Worm (Caenorhabditis elegans) whole organism, late embryonic: Measurements from ENCODE around the gene F47B10.9.

Experiments
- C08G9.2 ChIP-seq: sonication (generic microtip); optimal IDR thresholded peaks from 2 replicates; lab custom pipeline; 2016; ENCODE audit warnings: mild to moderate bottlenecking, missing genetic modification characterization, moderate library complexity, missing compliant biosample characterization
- C38D4.7 ChIP-seq: fragments of 200-800 bp; sonication (Bioruptor generic); optimal IDR thresholded peaks from 2 replicates; lab custom pipeline; 2018; ENCODE audit warnings: mild to moderate bottlenecking, missing genetic modification characterization, moderate library complexity, missing compliant biosample characterization
- K09A11.1 ChIP-seq: sonication (generic microtip); optimal IDR thresholded peaks from 2 replicates; lab custom pipeline; 2017; ENCODE audit warnings: antibody characterized with exemption, mild to moderate bottlenecking, missing genetic modification characterization, missing compliant biosample characterization; ENCODE audit not compliant: insufficient read depth
- Y22D7AL.16 ChIP-seq: sonication (generic microtip); optimal IDR thresholded peaks from 2 replicates; lab custom pipeline; 2016; ENCODE audit warnings: missing genetic modification characterization, missing compliant biosample characterization
- ama-1 ChIP-seq: fragments of 150-350 bp; optimal IDR thresholded peaks from 2 replicates; lab custom pipeline; 2014
- ceh-2 ChIP-seq: sonication (generic microtip); optimal IDR thresholded peaks from 2 replicates; lab custom pipeline; 2016; ENCODE audit warnings: missing genotype, missing genetic modification characterization, missing compliant biosample characterization
- ceh-24 ChIP-seq: sonication (generic microtip); optimal IDR thresholded peaks from 2 replicates; lab custom pipeline; 2016; ENCODE audit warnings: mild to moderate bottlenecking, missing genetic modification characterization, missing compliant biosample characterization
- ceh-31 ChIP-seq: sonication (generic microtip); optimal IDR thresholded peaks from 2 replicates; lab custom pipeline; 2016; ENCODE audit warnings: missing genetic modification characterization, missing compliant biosample characterization
- ceh-45 ChIP-seq: fragments of 200-800 bp; sonication (Bioruptor generic); IDR thresholded peaks from 2 replicates; pipeline ENCODE4 v1.3.6; 2022; ENCODE audit warnings: missing genetic modification reagents, missing genetic modification characterization, missing compliant biosample characterization
- ceh-48 ChIP-seq: sonication (generic microtip); optimal IDR thresholded peaks from 2 replicates; lab custom pipeline; 2016; ENCODE audit warnings: missing genetic modification characterization, inconsistent platforms, missing compliant biosample characterization
- ceh-6 ChIP-seq: fragments of 200-800 bp; sonication (Bioruptor generic); optimal IDR thresholded peaks from 2 replicates; lab custom pipeline; 2018; ENCODE audit warnings: mild to moderate bottlenecking, missing genetic modification characterization, missing compliant biosample characterization
- ceh-9 ChIP-seq: sonication (generic microtip); optimal IDR thresholded peaks from 2 replicates; lab custom pipeline; 2016; ENCODE audit warnings: mild to moderate bottlenecking, missing genetic modification characterization, inconsistent platforms, missing compliant biosample characterization
- che-1 ChIP-seq: sonication (generic microtip); optimal IDR thresholded peaks from 2 replicates; lab custom pipeline; 2016; ENCODE audit warnings: mild to moderate bottlenecking, missing genetic modification characterization, missing compliant biosample characterization
- dve-1 ChIP-seq: sonication (generic microtip); optimal IDR thresholded peaks from 2 replicates; lab custom pipeline; 2017; ENCODE audit warnings: antibody characterized with exemption, mild to moderate bottlenecking, missing genetic modification characterization, missing compliant biosample characterization
- elt-4 ChIP-seq: sonication (generic microtip); optimal IDR thresholded peaks from 2 replicates; lab custom pipeline; 2016; ENCODE audit warnings: missing genetic modification characterization, missing compliant biosample characterization
- fax-1 ChIP-seq: sonication (generic microtip); optimal IDR thresholded peaks from 2 replicates; lab custom pipeline; 2016; ENCODE audit warnings: missing genotype, missing genetic modification characterization, missing compliant biosample characterization
- gmeb-2 ChIP-seq: sonication (generic microtip); optimal IDR thresholded peaks from 2 replicates; lab custom pipeline; 2016; ENCODE audit warnings: missing genetic modification characterization, inconsistent platforms, missing compliant biosample characterization
- hlh-6 ChIP-seq: sonication (generic microtip); optimal IDR thresholded peaks from 2 replicates; lab custom pipeline; 2016; ENCODE audit warnings: missing genotype, missing genetic modification characterization, missing compliant biosample characterization
- lim-6 ChIP-seq: sonication (generic microtip); optimal IDR thresholded peaks from 2 replicates; lab custom pipeline; 2016; ENCODE audit warnings: missing genetic modification characterization, missing compliant biosample characterization
- lin-11 ChIP-seq: fragments of 200-800 bp; sonication (Bioruptor generic); optimal IDR thresholded peaks from 2 replicates; lab custom pipeline; 2018; ENCODE audit warnings: mild to moderate bottlenecking, missing genetic modification characterization, missing compliant biosample characterization
- mec-3 ChIP-seq: sonication (generic microtip); optimal IDR thresholded peaks from 2 replicates; lab custom pipeline; 2016; ENCODE audit warnings: borderline replicate concordance, missing genetic modification characterization, missing compliant biosample characterization
- nfya-1 ChIP-seq: sonication (generic microtip); optimal IDR thresholded peaks from 2 replicates; lab custom pipeline; 2017; ENCODE audit warnings: missing genetic modification characterization, mild to moderate bottlenecking, missing compliant biosample characterization, antibody characterized with exemption, moderate library complexity
- pat-9 ChIP-seq: fragments of 200-800 bp; sonication (Bioruptor generic); optimal IDR thresholded peaks from 2 replicates; lab custom pipeline; 2018; ENCODE audit warnings: mild to moderate bottlenecking, missing genetic modification characterization, moderate library complexity, missing compliant biosample characterization
- pha-2 ChIP-seq: sonication (generic microtip); optimal IDR thresholded peaks from 2 replicates; lab custom pipeline; 2017; ENCODE audit warnings: mild to moderate bottlenecking, missing genetic modification characterization, missing compliant biosample characterization
- pqm-1 ChIP-seq: sonication (generic microtip); optimal IDR thresholded peaks from 2 replicates; lab custom pipeline; 2016; ENCODE audit warnings: missing genetic modification characterization, missing compliant biosample characterization
- rnt-1 ChIP-seq: sonication (generic microtip); optimal IDR thresholded peaks from 2 replicates; lab custom pipeline; 2016; ENCODE audit warnings: missing genetic modification characterization, missing compliant biosample characterization
- sox-4 ChIP-seq: sonication (generic microtip); optimal IDR thresholded peaks from 2 replicates; lab custom pipeline; 2017; ENCODE audit warnings: mild to moderate bottlenecking, missing genetic modification characterization, inconsistent platforms, missing compliant biosample characterization
- tbx-2 ChIP-seq: sonication (generic microtip); optimal IDR thresholded peaks from 2 replicates; lab custom pipeline; 2016; ENCODE audit warnings: missing genetic modification characterization, missing compliant biosample characterization
- ttx-3 ChIP-seq: sonication (generic microtip); optimal IDR thresholded peaks from 2 replicates; lab custom pipeline; 2016; ENCODE audit warnings: missing genetic modification reagents, missing genetic modification characterization, missing compliant biosample characterization
- unc-42 ChIP-seq: sonication (generic microtip); optimal IDR thresholded peaks from 2 replicates; lab custom pipeline; 2016; ENCODE audit warnings: missing genotype, missing genetic modification characterization, missing compliant biosample characterization
- unc-55 ChIP-seq: sonication (generic microtip); optimal IDR thresholded peaks from 2 replicates; lab custom pipeline; 2017; ENCODE audit warnings: missing biosample characterization, missing genetic modification reagents, missing genetic modification characterization
- unc-86 ChIP-seq: sonication (generic microtip); optimal IDR thresholded peaks from 2 replicates; lab custom pipeline; 2016; ENCODE audit warnings: missing genetic modification characterization, missing compliant biosample characterization
- zip-5 ChIP-seq: sonication (generic microtip); optimal IDR thresholded peaks from 2 replicates; lab custom pipeline; 2016; ENCODE audit warnings: missing genetic modification characterization, missing compliant biosample characterization
- ztf-16 ChIP-seq: sonication (generic microtip); optimal IDR thresholded peaks from 2 replicates; lab custom pipeline; 2017; ENCODE audit warnings: missing genetic modification characterization, missing compliant biosample characterization

The F47B10.9 gene

ce11 chrX:10951168-10951567 is 37.3 kb upstream of the F47B10.9 start, which contains the start of gene K09C8.7:
TSS of gene K09C8.7 (minus strand) at chrX:10951393.
- TF ChIP-seq ztf-16 (no peak), elt-4 (tag; lab: Kevin White, UChicago) (no peak), hlh-6 (tag; lab: Kevin White, UChicago) (no peak), ceh-48 (tag; lab: Kevin White, UChicago) (no peak), zip-5 (no peak), K09A11.1 (no peak), ttx-3 (tag; lab: Kevin White, UChicago) (no peak), ceh-9 (no peak), ceh-24 (no peak), tbx-2 (tag; lab: Kevin White, UChicago) (no peak), lim-6 (no peak), pqm-1 (no peak), dve-1 (tag; lab: Kevin White, UChicago) (no peak), C38D4.7 (GFP tag; lab: Kevin White, UChicago) (no peak), C08G9.2 (tag; lab: Kevin White, UChicago) (no peak), lin-11 (tag; lab: Kevin White, UChicago) (no peak), rnt-1 (tag; lab: Kevin White, UChicago) (no peak), sox-4 (tag; lab: Kevin White, UChicago) (no peak), fax-1 (tag; lab: Kevin White, UChicago) (no peak)

ce11 chrX:10948852-10949251 is 35.0 kb upstream of the F47B10.9 start, which contains the start of gene T21B6.3:
TSS of gene T21B6.3 (minus strand) at chrX:10948952.
- no peak for TF ChIP-seq sox-4 (tag; lab: Kevin White, UChicago)
- no peak for TF ChIP-seq lim-6
- TF ChIP-seq pqm-1, result no peak
- TF ChIP-seq ceh-45 (GFP tag; lab: Robert Waterston, UW), result no peak
- no peak for TF ChIP-seq C08G9.2 (tag; lab: Kevin White, UChicago)
- TF ChIP-seq ceh-9, result no peak
- no peak for TF ChIP-seq ceh-2 (tag; lab: Kevin White, UChicago)
- TF ChIP-seq pha-2 (tag; lab: Kevin White, UChicago), result no peak
- TF ChIP-seq ama-1 (lab: Kevin White, UChicago), result no peak
- no peak for TF ChIP-seq ceh-6
- no peak for TF ChIP-seq che-1 (tag; lab: Kevin White, UChicago)
- no peak for TF ChIP-seq pat-9 (tag; lab: Kevin White, UChicago)
- TF ChIP-seq, all 69 proteins: peak for 0

- TF ChIP-seq nfya-1 (tag; lab: Kevin White, UChicago) (no peak), mec-3 (tag; lab: Kevin White, UChicago) (no peak), gmeb-2 (tag; lab: Kevin White, UChicago) (no peak), C38D4.7 (GFP tag; lab: Kevin White, UChicago) (no peak), unc-86 (no peak), Y22D7AL.16 (tag; lab: Kevin White, UChicago) (no peak), ttx-3 (tag; lab: Kevin White, UChicago) (no peak), unc-55 (GFP tag; lab: Kevin White, UChicago) (no peak)
Measured at ce11 chrX:10941255-10941654, 27.4 kb upstream of the F47B10.9 start, which contains the start of gene pho-7. TSS of gene pho-7 (minus strand) at chrX:10941355.

- peak; percentile 64 for TF ChIP-seq unc-42 (tag; lab: Kevin White, UChicago)
- TF ChIP-seq dve-1 (tag; lab: Kevin White, UChicago), result no peak
- TF ChIP-seq ceh-31 (tag; lab: Kevin White, UChicago), result peak; percentile 36
Measured at ce11 chrX:10933308-10934014, 19.6 kb upstream of the F47B10.9 start.
